Fruit fly (Drosophila melanogaster): ENCODE measurements around the gene CG45101.

Gene CG45101

dm6 chr3L:11113198-11114197, 48.7 kb downstream of the CG45101 start, which contains the start of gene Sod1 (continued):
- TF ChIP-seq CG9727 (GFP tag; optimal IDR thresholded peaks at IDR 0.05), result peak; percentile 5
- TF ChIP-seq CG3838 (GFP tag; optimal IDR thresholded peaks at IDR 0.05), result no peak
- TF ChIP-seq Scr (GFP tag; IDR thresholded peaks at IDR 0.05; ENCODE audit: partially characterized antibody), result 0 out of 2 replicates have a peak, but pooled peaks have one; percentile 33
- peak; percentile 69 for TF ChIP-seq sens (GFP tag)
- no peak for TF ChIP-seq CG11398 (GFP tag; optimal IDR thresholded peaks at IDR 0.05)
- no peak for TF ChIP-seq chn (GFP tag; optimal IDR thresholded peaks at IDR 0.05)
- peak; percentile 45; the same call in 2 of the 3 replicates for TF ChIP-seq row (GFP tag; IDR thresholded peaks at IDR 0.05)
- TF ChIP-seq CG6175 (GFP tag; IDR thresholded peaks at IDR 0.05), result no peak
- TF ChIP-seq CG17802 (tag; optimal IDR thresholded peaks at IDR 0.05), result peak; percentile 89
- no peak for TF ChIP-seq kah (GFP tag; optimal IDR thresholded peaks at IDR 0.05)
- TF ChIP-seq pita (GFP tag; optimal IDR thresholded peaks at IDR 0.05), result no peak
- TF ChIP-seq gcm (GFP tag; optimal IDR thresholded peaks at IDR 0.05), result no peak
- TF ChIP-seq CG10979 (tag; optimal IDR thresholded peaks at IDR 0.05), result no peak
- no peak for TF ChIP-seq dati (GFP tag; IDR thresholded peaks at IDR 0.05)
- TF ChIP-seq B-H2 (GFP tag; optimal IDR thresholded peaks at IDR 0.05), result no peak
- peak; percentile 40 for TF ChIP-seq CG4617 (GFP tag; optimal IDR thresholded peaks at IDR 0.05; ENCODE audit: borderline replicate concordance)
- no peak for TF ChIP-seq ewg (GFP tag; optimal IDR thresholded peaks at IDR 0.05)
- peak in 1 of 2 experiments; percentile 77 for TF ChIP-seq Pdp1 (GFP tag; optimal IDR thresholded peaks at IDR 0.05)
- peak; percentile 26 for TF ChIP-seq CoRest (tag; optimal IDR thresholded peaks at IDR 0.05)
- TF ChIP-seq tap (tag; optimal IDR thresholded peaks at IDR 0.05), result no peak
- no peak for TF ChIP-seq abd-A (tag; optimal IDR thresholded peaks at IDR 0.05)
- peak; percentile 21 for TF ChIP-seq CG6765 (GFP tag; optimal IDR thresholded peaks at IDR 0.05)
- no peak for TF ChIP-seq gcm2 (GFP tag; optimal IDR thresholded peaks at IDR 0.05)
- no peak for TF ChIP-seq CG13424 (tag; optimal IDR thresholded peaks at IDR 0.05)
- peak; percentile 76 for TF ChIP-seq pzg (GFP tag; optimal IDR thresholded peaks at IDR 0.05)
- TF ChIP-seq crol (GFP tag; IDR thresholded peaks at IDR 0.05), result peak; percentile 93
- no peak for TF ChIP-seq shn (GFP tag; optimal IDR thresholded peaks at IDR 0.05)
- no peak for TF ChIP-seq ab (GFP tag; optimal IDR thresholded peaks at IDR 0.05)
- TF ChIP-seq Jarid2 (GFP tag; optimal IDR thresholded peaks at IDR 0.05), result no peak
- TF ChIP-seq CG12104 (GFP tag; optimal IDR thresholded peaks at IDR 0.05), result no peak
- TF ChIP-seq CG2120 (GFP tag; optimal IDR thresholded peaks at IDR 0.05), result peak; percentile 6
- TF ChIP-seq CG31224 (GFP tag; IDR thresholded peaks at IDR 0.05), result no peak
- TF ChIP-seq kni (GFP tag; optimal IDR thresholded peaks at IDR 0.05), result no peak
- TF ChIP-seq ash1 (GFP tag; optimal IDR thresholded peaks at IDR 0.05), result no peak
- no peak for TF ChIP-seq lbe (GFP tag; optimal IDR thresholded peaks at IDR 0.05)
- TF ChIP-seq CTCF (GFP tag; optimal IDR thresholded peaks at IDR 0.05), result peak; percentile 10
- TF ChIP-seq CkIIα-i1 (GFP tag; IDR thresholded peaks at IDR 0.05), result no peak
- TF ChIP-seq CG9797 (GFP tag; optimal IDR thresholded peaks at IDR 0.05), result peak; percentile 61
- no peak for TF ChIP-seq CG32532 (GFP tag; IDR thresholded peaks at IDR 0.05)
- TF ChIP-seq exex (tag; optimal IDR thresholded peaks at IDR 0.05), result peak; percentile 30
- TF ChIP-seq CG9609 (GFP tag; optimal IDR thresholded peaks at IDR 0.05), result no peak
- no peak for TF ChIP-seq az2 (GFP tag; optimal IDR thresholded peaks at IDR 0.05)
- TF ChIP-seq vnd (GFP tag; IDR thresholded peaks at IDR 0.05; ENCODE audit: partially characterized antibody), result 0 out of 3 replicates have a peak, but pooled peaks have one; percentile 12
- TF ChIP-seq CG12391 (tag; optimal IDR thresholded peaks at IDR 0.05), result peak; percentile 20
- TF ChIP-seq klu (GFP tag; IDR thresholded peaks at IDR 0.05), result no peak
- TF ChIP-seq CG8388 (GFP tag; optimal IDR thresholded peaks at IDR 0.05), result no peak
- TF ChIP-seq Dad (GFP tag; optimal IDR thresholded peaks at IDR 0.05), result no peak
- TF ChIP-seq Chrac-16 (GFP tag; optimal IDR thresholded peaks at IDR 0.05), result no peak
- TF ChIP-seq lmd (GFP tag; IDR thresholded peaks at IDR 0.05), result no peak

Data from whole organism, embryonic.